Fruit fly (Drosophila melanogaster): ENCODE data around the gene ND-B22.

The ND-B22 gene

DNA sequence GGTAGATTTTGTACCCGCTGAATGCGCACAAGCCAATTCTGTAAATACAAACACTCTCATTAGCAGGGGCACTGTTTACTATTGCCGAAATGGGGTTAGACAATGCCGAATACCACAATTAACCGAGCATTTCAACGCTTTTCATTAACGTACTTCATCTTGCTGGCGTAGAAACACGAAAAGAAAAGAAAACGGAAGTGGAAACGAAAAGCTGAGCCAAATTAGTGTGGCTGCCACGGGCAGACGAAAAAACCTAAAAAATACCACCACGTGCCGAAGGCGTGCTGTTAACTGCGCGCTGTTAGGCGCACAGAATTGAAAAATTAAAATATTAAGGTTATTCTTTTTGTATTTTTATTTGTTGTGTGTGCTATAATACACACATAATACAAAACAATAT lies 24.0 kb upstream of the ND-B22 start, which contains the start of gene RpL24 (continued):
- TF ChIP-seq otp (GFP tag; IDR thresholded peaks at IDR 0.05) = peak; percentile 95
- TF ChIP-seq Oli (tag; optimal IDR thresholded peaks at IDR 0.05) = peak; percentile 71
- TF ChIP-seq zen2 (GFP tag; IDR thresholded peaks at IDR 0.05; ENCODE audit: partially characterized antibody) = no peak; the same call in 2 of the 3 replicates
- TF ChIP-seq Rfx (GFP tag; IDR thresholded peaks at IDR 0.05) = peak; percentile 94
- peak; percentile 56 for TF ChIP-seq al (GFP tag; IDR thresholded peaks at IDR 0.05)
- peak; percentile 69 for TF ChIP-seq CG8944 (GFP tag; optimal IDR thresholded peaks at IDR 0.05)
- TF ChIP-seq CG3163 (GFP tag; optimal IDR thresholded peaks at IDR 0.05) = peak; percentile 82
- TF ChIP-seq phol (tag; optimal IDR thresholded peaks at IDR 0.05) = peak; percentile 83
- peak; percentile 92 for TF ChIP-seq kah (GFP tag; optimal IDR thresholded peaks at IDR 0.05)
- peak; percentile 89 for TF ChIP-seq shn (GFP tag; optimal IDR thresholded peaks at IDR 0.05)
- peak; percentile 95 for TF ChIP-seq CG4328 (GFP tag; optimal IDR thresholded peaks at IDR 0.05)
- peak; percentile 90 for TF ChIP-seq pb (GFP tag; optimal IDR thresholded peaks at IDR 0.05)
- peak; percentile 96 for TF ChIP-seq CG1233 (GFP tag; optimal IDR thresholded peaks at IDR 0.05)
- peak; percentile 86 for TF ChIP-seq aop (GFP tag; IDR thresholded peaks at IDR 0.05)
- peak; percentile 77 for TF ChIP-seq Nf-YB (GFP tag; optimal IDR thresholded peaks at IDR 0.05)
- peak; percentile 68 for TF ChIP-seq Hr3 (GFP tag; optimal IDR thresholded peaks at IDR 0.05)
- TF ChIP-seq schlank (tag; optimal IDR thresholded peaks at IDR 0.05) = peak; percentile 94
- TF ChIP-seq Dbx (GFP tag; IDR thresholded peaks at IDR 0.05) = peak; percentile 89
- TF ChIP-seq hkb (optimal IDR thresholded peaks at IDR 0.05) = no peak
- TF ChIP-seq hkb (GFP tag; IDR thresholded peaks at IDR 0.05) = peak; percentile 94
- TF ChIP-seq caup (GFP tag; optimal IDR thresholded peaks at IDR 0.05; ENCODE audit: severe bottlenecking) = peak; percentile 99
- TF ChIP-seq Ssrp (tag; optimal IDR thresholded peaks at IDR 0.05) = peak; percentile 27
- peak; percentile 88 for TF ChIP-seq CG31365 (tag; optimal IDR thresholded peaks at IDR 0.05)
- TF ChIP-seq D19A (tag; optimal IDR thresholded peaks at IDR 0.05) = peak; percentile 56
- TF ChIP-seq Dp (GFP tag; optimal IDR thresholded peaks at IDR 0.05) = peak; percentile 54
- peak; percentile 80 for TF ChIP-seq Jarid2 (GFP tag; optimal IDR thresholded peaks at IDR 0.05)
- TF ChIP-seq CG10209 (GFP tag; optimal IDR thresholded peaks at IDR 0.05) = peak; percentile 91
- TF ChIP-seq CG1603 (tag; optimal IDR thresholded peaks at IDR 0.05) = peak; percentile 85
- TF ChIP-seq ham (GFP tag; IDR thresholded peaks at IDR 0.05) = peak; percentile 60; the same call in 1 of the 2 replicates
- peak; percentile 84 for TF ChIP-seq dmrt11E (tag; optimal IDR thresholded peaks at IDR 0.05)
- TF ChIP-seq CG7987 (GFP tag; optimal IDR thresholded peaks at IDR 0.05) = peak; percentile 99
- no peak for TF ChIP-seq CG12769 (tag; optimal IDR thresholded peaks at IDR 0.05)
- TF ChIP-seq CG10321 (GFP tag; IDR thresholded peaks at IDR 0.05) = peak; percentile 70
- TF ChIP-seq Neu2 (GFP tag; optimal IDR thresholded peaks at IDR 0.05; ENCODE audit: borderline replicate concordance) = no peak
- TF ChIP-seq CG12391 (tag; optimal IDR thresholded peaks at IDR 0.05) = peak; percentile 90
- peak; percentile 57 for TF ChIP-seq tx (GFP tag; optimal IDR thresholded peaks at IDR 0.05)
- peak; percentile 73 for TF ChIP-seq twi (tag; optimal IDR thresholded peaks at IDR 0.05)
- TF ChIP-seq CG15269 (tag; optimal IDR thresholded peaks at IDR 0.05) = peak; percentile 82
- no peak for TF ChIP-seq peb (GFP tag; IDR thresholded peaks at IDR 0.05)
- peak; percentile 77 for TF ChIP-seq bigmax (GFP tag; optimal IDR thresholded peaks at IDR 0.05)
- peak; percentile 97 for TF ChIP-seq Meics (GFP tag; optimal IDR thresholded peaks at IDR 0.05)
- peak; percentile 85 for TF ChIP-seq CG11085 (GFP tag; IDR thresholded peaks at IDR 0.05)
- TF ChIP-seq tll (GFP tag; optimal IDR thresholded peaks at IDR 0.05) = peak in 1 of 2 experiments; percentile 17
- peak; percentile 64; the same call in 1 of the 2 replicates for TF ChIP-seq CG7372 (GFP tag; IDR thresholded peaks at IDR 0.05)
- no peak for TF ChIP-seq CG2199 (GFP tag; IDR thresholded peaks at IDR 0.05)
- TF ChIP-seq cad (GFP tag; optimal IDR thresholded peaks at IDR 0.05) = no peak
- TF ChIP-seq CG11247 (GFP tag; IDR thresholded peaks at IDR 0.05) = peak; percentile 88
- TF ChIP-seq CG10431 (GFP tag; optimal IDR thresholded peaks at IDR 0.05) = peak; percentile 93
- no peak for TF ChIP-seq CG1832 (GFP tag; optimal IDR thresholded peaks at IDR 0.05)
- peak; percentile 94 for TF ChIP-seq CG32532 (GFP tag; IDR thresholded peaks at IDR 0.05)
- TF ChIP-seq az2 (GFP tag; optimal IDR thresholded peaks at IDR 0.05) = peak; percentile 82

Data from whole organism, embryonic.